Fruit fly (Drosophila melanogaster): ENCODE measurements around the gene CG31525.

The CG31525 gene

DNA sequence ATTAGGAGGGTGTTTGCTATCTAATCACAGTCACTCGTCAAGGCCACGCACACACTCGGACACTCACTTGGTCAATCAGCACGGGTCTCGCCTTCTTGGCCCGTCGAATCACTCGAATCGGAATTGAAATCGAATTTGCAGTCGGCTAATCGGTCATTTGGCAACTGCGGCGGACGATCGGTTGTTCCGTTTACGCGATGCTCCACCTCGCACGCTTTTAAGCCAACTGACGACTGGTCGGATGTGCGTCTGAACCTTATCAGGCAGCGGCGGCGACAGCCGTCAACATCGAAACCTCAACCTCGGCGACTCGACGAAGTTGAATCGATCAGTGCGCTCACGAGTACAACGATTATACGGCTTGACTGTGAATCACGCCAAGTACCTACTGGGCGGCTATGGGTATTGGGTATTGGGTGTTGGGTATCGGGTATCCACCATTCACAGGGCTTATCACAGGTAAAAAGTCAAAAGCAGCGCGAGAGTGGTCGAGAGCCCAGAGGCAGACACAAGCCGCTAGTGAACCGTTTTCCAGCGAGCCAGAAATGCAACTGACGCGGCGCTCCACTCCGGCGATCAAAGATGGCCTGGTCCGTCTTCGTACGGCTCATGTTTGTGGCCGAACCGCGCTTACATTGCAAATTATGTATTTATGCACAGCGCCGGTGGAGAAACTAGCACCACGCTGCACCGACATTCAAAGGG lies 44.4 kb downstream of the CG31525 start:
- TF ChIP-seq Myc (optimal IDR thresholded peaks at IDR 0.05) (no peak), psq (optimal IDR thresholded peaks at IDR 0.05) (no peak), insv (optimal IDR thresholded peaks at IDR 0.05) (no peak), ttk (optimal IDR thresholded peaks at IDR 0.05) (no peak), h (optimal IDR thresholded peaks at IDR 0.05) (no peak), Sin3A (optimal IDR thresholded peaks at IDR 0.05) (no peak)

DNA sequence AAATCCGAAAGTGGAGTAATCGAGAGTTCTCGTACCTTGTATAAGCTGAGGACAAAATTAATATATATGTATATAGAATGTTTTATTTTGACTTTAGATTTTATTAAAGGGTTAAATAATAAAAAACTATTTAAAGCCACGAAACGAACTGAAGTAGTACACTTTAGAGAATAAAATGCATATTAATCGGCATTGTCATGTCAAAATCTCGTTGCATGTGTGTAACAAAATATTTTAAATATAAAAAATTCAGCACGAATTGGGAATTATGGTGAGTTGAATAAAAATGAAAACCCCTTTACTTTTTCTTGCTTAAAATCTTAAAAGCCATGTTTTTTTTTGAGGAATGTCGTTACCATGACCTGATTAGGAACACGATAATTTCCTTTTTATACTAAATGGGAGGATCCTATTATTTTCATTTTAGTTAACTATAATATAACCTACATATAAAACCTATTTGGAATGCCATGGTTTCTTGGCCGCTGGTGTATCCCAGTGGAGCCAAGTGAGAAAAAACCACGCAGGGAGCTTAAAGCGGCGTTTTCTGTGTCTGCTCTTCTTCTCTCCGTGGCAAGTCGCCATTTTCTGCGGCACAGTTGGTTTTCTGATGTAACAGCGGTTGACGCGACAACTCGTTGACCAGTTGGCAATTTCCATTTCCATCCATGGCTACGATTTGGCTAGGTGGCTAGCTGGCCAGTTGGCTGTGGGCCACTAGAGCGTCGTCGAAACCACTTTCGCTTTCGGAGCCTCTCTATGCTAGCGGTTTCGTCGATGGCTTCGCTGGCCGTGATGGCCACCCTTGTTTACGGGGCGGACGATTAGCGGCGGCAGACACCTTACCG lies 45.2 kb downstream of the CG31525 start:
- TF ChIP-seq ttk (optimal IDR thresholded peaks at IDR 0.05) (no peak), Myc (optimal IDR thresholded peaks at IDR 0.05) (no peak), insv (optimal IDR thresholded peaks at IDR 0.05) (no peak), h (optimal IDR thresholded peaks at IDR 0.05) (no peak), psq (optimal IDR thresholded peaks at IDR 0.05) (no peak), Sin3A (optimal IDR thresholded peaks at IDR 0.05) (no peak)

DNA sequence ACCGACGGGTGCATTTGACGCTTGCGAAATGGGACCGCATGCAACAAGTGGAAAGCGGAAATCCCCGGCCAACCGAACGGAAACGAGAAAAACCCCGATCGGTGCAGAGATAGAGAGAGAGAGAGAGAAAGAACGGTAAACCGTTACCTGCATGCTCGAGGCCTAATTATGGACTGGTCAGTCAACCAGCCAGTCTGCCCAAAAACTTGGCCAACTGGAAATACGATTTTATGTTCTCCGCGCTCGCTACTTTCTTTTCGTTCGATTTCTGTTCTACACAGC lies 45.8 kb downstream of the CG31525 start:
- TF ChIP-seq h (optimal IDR thresholded peaks at IDR 0.05): no peak
- TF ChIP-seq psq (optimal IDR thresholded peaks at IDR 0.05): no peak
- TF ChIP-seq Sin3A (optimal IDR thresholded peaks at IDR 0.05): no peak
- TF ChIP-seq Myc (optimal IDR thresholded peaks at IDR 0.05): no peak
- no peak for TF ChIP-seq insv (optimal IDR thresholded peaks at IDR 0.05)
- TF ChIP-seq ttk (optimal IDR thresholded peaks at IDR 0.05): no peak

DNA sequence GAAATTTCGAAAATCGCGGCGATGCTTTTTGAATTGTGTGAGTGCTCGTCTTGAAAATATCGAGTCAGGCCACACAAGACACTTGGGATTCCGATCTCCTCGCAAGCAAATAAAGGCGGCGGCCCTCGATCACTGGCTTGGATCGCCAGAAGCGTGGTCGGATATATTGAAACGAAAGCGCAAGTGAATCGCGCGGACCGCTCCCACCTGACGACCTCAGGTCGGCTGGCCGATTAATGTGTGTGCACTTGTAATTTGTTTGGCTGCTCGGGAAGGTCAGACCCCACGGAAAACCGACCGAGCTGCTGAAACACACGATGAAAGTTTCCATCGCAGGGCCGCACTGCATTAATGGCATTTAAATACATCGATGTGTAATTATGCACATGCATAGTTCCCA lies 48.5 kb downstream of the CG31525 start:
- TF ChIP-seq Sin3A (optimal IDR thresholded peaks at IDR 0.05) (no peak), insv (optimal IDR thresholded peaks at IDR 0.05) (no peak), psq (optimal IDR thresholded peaks at IDR 0.05) (no peak), ttk (optimal IDR thresholded peaks at IDR 0.05) (no peak), Myc (optimal IDR thresholded peaks at IDR 0.05) (no peak), h (optimal IDR thresholded peaks at IDR 0.05) (no peak)

DNA sequence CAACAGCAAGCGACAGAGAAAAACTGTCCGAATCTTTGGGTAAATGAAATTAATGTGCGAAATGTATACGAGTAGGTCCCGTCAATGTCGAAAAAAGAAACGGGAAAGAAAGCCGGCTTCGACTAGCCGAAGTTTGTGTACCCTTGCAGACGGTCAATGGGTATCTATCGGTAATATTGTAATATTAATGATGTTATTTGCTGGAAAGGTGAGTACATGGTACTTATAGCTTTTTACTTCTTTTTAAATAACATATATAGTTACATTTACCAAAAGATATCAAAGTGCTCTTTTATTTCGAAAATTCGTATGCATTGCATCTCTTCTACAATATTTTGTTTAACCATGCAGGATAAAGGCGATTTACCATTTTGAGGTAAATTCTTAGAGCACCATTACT lies 49.2 kb downstream of the CG31525 start:
- TF ChIP-seq Myc (optimal IDR thresholded peaks at IDR 0.05) (no peak), psq (optimal IDR thresholded peaks at IDR 0.05) (no peak), Sin3A (optimal IDR thresholded peaks at IDR 0.05) (no peak), h (optimal IDR thresholded peaks at IDR 0.05) (no peak), ttk (optimal IDR thresholded peaks at IDR 0.05) (no peak), insv (optimal IDR thresholded peaks at IDR 0.05) (no peak)
